Fruit fly (Drosophila melanogaster): ENCODE measurements around the gene Dph3.

DNA sequence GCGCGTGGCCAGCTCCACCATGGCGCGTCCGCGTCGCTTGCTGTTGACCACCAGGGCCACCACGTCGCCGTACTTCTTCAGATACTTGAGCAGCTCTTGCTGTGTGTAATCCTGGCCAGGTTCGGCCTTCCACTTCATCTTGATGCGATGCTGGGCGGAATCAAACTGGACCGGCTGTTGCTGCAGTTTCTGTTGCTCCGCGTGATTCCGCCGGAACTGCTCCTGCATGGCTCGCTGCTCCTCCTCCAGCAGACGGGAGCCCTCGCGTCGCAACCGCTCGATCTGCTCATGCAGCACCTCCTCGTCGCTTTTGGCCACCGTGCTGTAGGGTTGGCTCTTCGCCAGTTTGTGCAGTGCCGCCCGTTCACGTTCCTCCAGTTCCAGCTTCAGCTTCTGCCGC, 675 bp upstream of the Dph3 start:
- no peak for TF ChIP-seq Blimp-1 (GFP tag; optimal IDR thresholded peaks at IDR 0.05)
- no peak for TF ChIP-seq cyc (GFP tag; optimal IDR thresholded peaks at IDR 0.05)
- TF ChIP-seq net (GFP tag; optimal IDR thresholded peaks at IDR 0.05): no peak
- no peak for TF ChIP-seq CG6854 (GFP tag; optimal IDR thresholded peaks at IDR 0.05)
- TF ChIP-seq CG16779 (tag; optimal IDR thresholded peaks at IDR 0.05): no peak

All from whole organism, prepupa.